Fruit fly (Drosophila melanogaster) S2 (cell line): ENCODE results near the gene Eig71Ea.

Experiments used
- CG8478 ChIP-seq: fragments of >200 bp; optimal IDR thresholded peaks from 2 replicates; lab custom pipeline; 2018
- CTCF ChIP-seq, 2 experiments: fragments of >200 bp; optimal IDR thresholded peaks; 2 replicates each; lab custom pipeline; 2018

DNA sequence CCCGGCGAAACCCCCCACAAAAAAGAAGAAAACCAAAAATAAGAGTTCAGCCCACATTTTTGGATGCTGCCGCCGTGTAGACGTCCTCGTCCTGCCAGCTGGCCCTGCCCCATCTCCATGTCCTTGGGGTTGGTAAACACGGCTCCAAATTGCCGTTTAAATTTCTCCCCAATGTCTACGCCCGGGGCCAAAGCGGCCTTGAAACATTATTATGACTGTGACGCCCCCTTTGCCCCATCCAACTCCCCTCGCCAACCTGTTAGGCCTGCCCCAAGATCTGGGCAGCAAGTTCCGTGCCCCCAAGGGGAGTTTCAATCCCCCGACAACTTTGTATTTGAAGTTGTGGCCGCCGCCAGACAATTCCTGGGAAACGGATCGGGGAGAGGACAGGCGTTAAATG, 32.6 kb downstream of the Eig71Ea start:
- no peak for TF ChIP-seq CTCF (optimal IDR thresholded peaks at IDR 0.05; lab: Kevin White, UChicago)
- TF ChIP-seq CG8478 (lab: Kevin White, UChicago): no peak
